Worm (Caenorhabditis elegans) whole organism, L2 larva: ENCODE results near the gene F01F1.15.

Experiments used
- R02D3.7 ChIP-seq: fragments of 150-350 bp; optimal IDR thresholded peaks from 2 replicates; lab custom pipeline; 2014; ENCODE audit warnings: missing biosample characterization, missing genetic modification characterization
- aly-2 ChIP-seq: fragments of 150-350 bp; optimal IDR thresholded peaks from 2 replicates; lab custom pipeline; 2014; ENCODE audit warnings: missing biosample characterization, missing genetic modification characterization
- crh-2 ChIP-seq: sonication (generic microtip); optimal IDR thresholded peaks from 2 replicates; lab custom pipeline; 2017; ENCODE audit warnings: missing biosample characterization, missing genetic modification characterization
- nhr-11 ChIP-seq: fragments of 150-350 bp; optimal IDR thresholded peaks from 2 replicates; lab custom pipeline; 2014; ENCODE audit warnings: missing biosample characterization, missing genetic modification characterization
- nhr-25 ChIP-seq: fragments of 150-350 bp; sonication (generic microtip); optimal IDR thresholded peaks from 3 replicates; lab custom pipeline; 2014; ENCODE audit warnings: missing biosample characterization, missing genetic modification characterization
- peb-1 ChIP-seq: fragments of 150-350 bp; optimal IDR thresholded peaks from 2 replicates; lab custom pipeline; 2014; ENCODE audit warnings: missing biosample characterization, missing genetic modification characterization
- unc-62 ChIP-seq: fragments of 150-350 bp; optimal IDR thresholded peaks from 2 replicates; lab custom pipeline; 2014; ENCODE audit warnings: missing biosample characterization, missing genetic modification reagents, missing genetic modification characterization
- zag-1 ChIP-seq: fragments of 150-350 bp; optimal IDR thresholded peaks from 2 replicates; lab custom pipeline; 2014; ENCODE audit warnings: missing biosample characterization, missing genetic modification characterization

- TF ChIP-seq nhr-11 (no peak), nhr-25 (no peak), zag-1 (tag; lab: Kevin White, UChicago) (no peak), aly-2 (no peak), unc-62 (GFP tag; lab: Kevin White, UChicago) (no peak), crh-2 (no peak), R02D3.7 (tag; lab: Kevin White, UChicago) (no peak), peb-1 (tag; lab: Kevin White, UChicago) (no peak)
Measured at ce11 chrIII:5902558-5902957, 33.2 kb upstream of the F01F1.15 start.
